Worm (Caenorhabditis elegans) whole organism, late embryonic: ENCODE measurements around the gene lgc-40.
A peak's percentile ranks its signal among the peaks of the same experiment; 100 is the strongest.

Source experiments
- K02D7.2 ChIP-seq: sonication (generic microtip); optimal IDR thresholded peaks from 2 replicates; lab custom pipeline; 2017; ENCODE audit warnings: mild to moderate bottlenecking, missing genetic modification characterization, missing compliant biosample characterization
- K09A11.1 ChIP-seq: sonication (generic microtip); optimal IDR thresholded peaks from 2 replicates; lab custom pipeline; 2017; ENCODE audit warnings: antibody characterized with exemption, mild to moderate bottlenecking, missing genetic modification characterization, missing compliant biosample characterization; ENCODE audit not compliant: insufficient read depth
- T23F11.4 ChIP-seq: fragments of 200-800 bp; sonication (Bioruptor generic); optimal IDR thresholded peaks from 2 replicates; lab custom pipeline; 2018; ENCODE audit warnings: mild to moderate bottlenecking, missing genetic modification characterization, missing compliant biosample characterization
- ceh-14 ChIP-seq: sonication (generic microtip); optimal IDR thresholded peaks from 2 replicates; lab custom pipeline; 2016; ENCODE audit warnings: missing genotype, missing genetic modification characterization, missing compliant biosample characterization
- ceh-18 ChIP-seq: sonication (generic microtip); optimal IDR thresholded peaks from 2 replicates; lab custom pipeline; 2016; ENCODE audit warnings: missing genetic modification characterization, missing compliant biosample characterization
- ceh-19 ChIP-seq: fragments of 200-800 bp; sonication (Bioruptor generic); optimal IDR thresholded peaks from 2 replicates; lab custom pipeline; 2018; ENCODE audit warnings: mild to moderate bottlenecking, missing genetic modification characterization, missing compliant biosample characterization
- ceh-2 ChIP-seq: sonication (generic microtip); optimal IDR thresholded peaks from 2 replicates; lab custom pipeline; 2016; ENCODE audit warnings: missing genotype, missing genetic modification characterization, missing compliant biosample characterization
- ceh-22 ChIP-seq: sonication (generic microtip); optimal IDR thresholded peaks from 2 replicates; lab custom pipeline; 2017; ENCODE audit warnings: missing biosample characterization, missing genetic modification characterization
- ceh-30 ChIP-seq: fragments of 150-350 bp; optimal IDR thresholded peaks from 2 replicates; lab custom pipeline; 2014; ENCODE audit warnings: missing biosample characterization, missing genetic modification characterization
- ceh-45 ChIP-seq: fragments of 200-800 bp; sonication (Bioruptor generic); IDR thresholded peaks from 2 replicates; pipeline ENCODE4 v1.3.6; 2022; ENCODE audit warnings: missing genetic modification reagents, missing genetic modification characterization, missing compliant biosample characterization
- ceh-48 ChIP-seq: sonication (generic microtip); optimal IDR thresholded peaks from 2 replicates; lab custom pipeline; 2016; ENCODE audit warnings: missing genetic modification characterization, inconsistent platforms, missing compliant biosample characterization
- ceh-6 ChIP-seq: fragments of 200-800 bp; sonication (Bioruptor generic); optimal IDR thresholded peaks from 2 replicates; lab custom pipeline; 2018; ENCODE audit warnings: mild to moderate bottlenecking, missing genetic modification characterization, missing compliant biosample characterization
- ceh-9 ChIP-seq: sonication (generic microtip); optimal IDR thresholded peaks from 2 replicates; lab custom pipeline; 2016; ENCODE audit warnings: mild to moderate bottlenecking, missing genetic modification characterization, inconsistent platforms, missing compliant biosample characterization
- che-1 ChIP-seq: sonication (generic microtip); optimal IDR thresholded peaks from 2 replicates; lab custom pipeline; 2016; ENCODE audit warnings: mild to moderate bottlenecking, missing genetic modification characterization, missing compliant biosample characterization
- dmd-4 ChIP-seq: sonication (generic microtip); optimal IDR thresholded peaks from 2 replicates; lab custom pipeline; 2016; ENCODE audit warnings: borderline replicate concordance, missing genetic modification characterization, missing compliant biosample characterization
- elt-2 ChIP-seq: sonication (generic microtip); optimal IDR thresholded peaks from 2 replicates; lab custom pipeline; 2016; ENCODE audit warnings: missing genetic modification reagents, missing genetic modification characterization, missing compliant biosample characterization
- ets-4 ChIP-seq: sonication (generic microtip); optimal IDR thresholded peaks from 2 replicates; lab custom pipeline; 2016; ENCODE audit warnings: missing genetic modification characterization, missing compliant biosample characterization
- eyg-1 ChIP-seq: sonication (generic microtip); optimal IDR thresholded peaks from 2 replicates; lab custom pipeline; 2016; ENCODE audit warnings: missing genotype, missing genetic modification characterization, missing compliant biosample characterization
- fax-1 ChIP-seq: sonication (generic microtip); optimal IDR thresholded peaks from 2 replicates; lab custom pipeline; 2016; ENCODE audit warnings: missing genotype, missing genetic modification characterization, missing compliant biosample characterization
- hlh-15 ChIP-seq: sonication (generic microtip); optimal IDR thresholded peaks from 2 replicates; lab custom pipeline; 2016; ENCODE audit warnings: missing genetic modification characterization, missing compliant biosample characterization
- hlh-6 ChIP-seq: sonication (generic microtip); optimal IDR thresholded peaks from 2 replicates; lab custom pipeline; 2016; ENCODE audit warnings: missing genotype, missing genetic modification characterization, missing compliant biosample characterization
- hlh-8 ChIP-seq: sonication (generic microtip); optimal IDR thresholded peaks from 2 replicates; lab custom pipeline; 2016; ENCODE audit warnings: missing genotype, missing genetic modification characterization, missing compliant biosample characterization
- nfya-1 ChIP-seq: sonication (generic microtip); optimal IDR thresholded peaks from 2 replicates; lab custom pipeline; 2017; ENCODE audit warnings: missing genetic modification characterization, mild to moderate bottlenecking, missing compliant biosample characterization, antibody characterized with exemption, moderate library complexity
- nhr-232 ChIP-seq: sonication (generic microtip); optimal IDR thresholded peaks from 2 replicates; lab custom pipeline; 2016; ENCODE audit warnings: missing genetic modification characterization, missing compliant biosample characterization
- npax-4 ChIP-seq: sonication (generic microtip); optimal IDR thresholded peaks from 2 replicates; lab custom pipeline; 2016; ENCODE audit warnings: missing genetic modification characterization, missing compliant biosample characterization
- odd-2 ChIP-seq: sonication (generic microtip); optimal IDR thresholded peaks from 2 replicates; lab custom pipeline; 2017; ENCODE audit warnings: antibody characterized with exemption, mild to moderate bottlenecking, missing genetic modification characterization, missing compliant biosample characterization
- pag-3 ChIP-seq: sonication (generic microtip); optimal IDR thresholded peaks from 2 replicates; lab custom pipeline; 2016; ENCODE audit warnings: missing compliant biosample characterization, missing genetic modification characterization, borderline replicate concordance
- pat-9 ChIP-seq: fragments of 200-800 bp; sonication (Bioruptor generic); optimal IDR thresholded peaks from 2 replicates; lab custom pipeline; 2018; ENCODE audit warnings: mild to moderate bottlenecking, missing genetic modification characterization, moderate library complexity, missing compliant biosample characterization
- pax-1 ChIP-seq: fragments of 150-350 bp; optimal IDR thresholded peaks from 2 replicates; lab custom pipeline; 2014; ENCODE audit warnings: missing biosample characterization, missing genetic modification characterization
- pha-2 ChIP-seq: sonication (generic microtip); optimal IDR thresholded peaks from 2 replicates; lab custom pipeline; 2017; ENCODE audit warnings: mild to moderate bottlenecking, missing genetic modification characterization, missing compliant biosample characterization
- pros-1 ChIP-seq: fragments of 150-350 bp; optimal IDR thresholded peaks from 2 replicates; lab custom pipeline; 2014; ENCODE audit warnings: missing biosample characterization, missing genetic modification reagents, missing genetic modification characterization
- ref-2 ChIP-seq: sonication (generic microtip); optimal IDR thresholded peaks from 2 replicates; lab custom pipeline; 2016; ENCODE audit warnings: missing genetic modification characterization, missing compliant biosample characterization
- rnt-1 ChIP-seq: sonication (generic microtip); optimal IDR thresholded peaks from 2 replicates; lab custom pipeline; 2016; ENCODE audit warnings: missing genetic modification characterization, missing compliant biosample characterization
- sox-2 ChIP-seq: fragments of 200-800 bp; sonication (Bioruptor generic); IDR thresholded peaks from 2 replicates; pipeline ENCODE4 v1.3.6; 2022; ENCODE audit warnings: missing genetic modification reagents, missing genetic modification characterization, missing compliant biosample characterization
- sox-4 ChIP-seq: sonication (generic microtip); optimal IDR thresholded peaks from 2 replicates; lab custom pipeline; 2017; ENCODE audit warnings: mild to moderate bottlenecking, missing genetic modification characterization, inconsistent platforms, missing compliant biosample characterization
- syd-9 ChIP-seq: sonication (generic microtip); optimal IDR thresholded peaks from 2 replicates; lab custom pipeline; 2016; ENCODE audit warnings: mild to moderate bottlenecking, missing genetic modification characterization, moderate library complexity, missing compliant biosample characterization
- tbx-2 ChIP-seq: sonication (generic microtip); optimal IDR thresholded peaks from 2 replicates; lab custom pipeline; 2016; ENCODE audit warnings: missing genetic modification characterization, missing compliant biosample characterization
- tbx-7 ChIP-seq: sonication (generic microtip); optimal IDR thresholded peaks from 2 replicates; lab custom pipeline; 2016; ENCODE audit warnings: missing genotype, missing genetic modification characterization, missing compliant biosample characterization
- ttx-3 ChIP-seq: sonication (generic microtip); optimal IDR thresholded peaks from 2 replicates; lab custom pipeline; 2016; ENCODE audit warnings: missing genetic modification reagents, missing genetic modification characterization, missing compliant biosample characterization
- zip-5 ChIP-seq: sonication (generic microtip); optimal IDR thresholded peaks from 2 replicates; lab custom pipeline; 2016; ENCODE audit warnings: missing genetic modification characterization, missing compliant biosample characterization

The lgc-40 gene

ce11 chrX:2369073-2369472 lies 9.2 kb downstream of the lgc-40 start:
- TF ChIP-seq rnt-1: no peak
- no peak for TF ChIP-seq ceh-45 (GFP tag; lab: Robert Waterston, UW)
- no peak for TF ChIP-seq pros-1 (tag; lab: Kevin White, UChicago)
- TF ChIP-seq nhr-232 (tag; lab: Kevin White, UChicago): no peak

ce11 chrX:2370655-2371054 lies 10.8 kb downstream of the lgc-40 start:
- TF ChIP-seq ceh-6 (no peak), elt-2 (tag; lab: Kevin White, UChicago) (peak; percentile 73), hlh-6 (tag; lab: Kevin White, UChicago) (no peak), eyg-1 (no peak), ceh-22 (tag; lab: Kevin White, UChicago) (no peak), nfya-1 (tag; lab: Kevin White, UChicago) (no peak)

- peak; percentile 63 for TF ChIP-seq elt-2 (tag; lab: Kevin White, UChicago)
- no peak for TF ChIP-seq syd-9 (tag; lab: Kevin White, UChicago)
- no peak for TF ChIP-seq ceh-14 (tag; lab: Kevin White, UChicago)
- no peak for TF ChIP-seq pag-3 (tag; lab: Kevin White, UChicago)
- no peak for TF ChIP-seq K02D7.2 (tag; lab: Kevin White, UChicago)
- no peak for TF ChIP-seq zip-5 (tag; lab: Kevin White, UChicago)
- no peak for TF ChIP-seq che-1 (tag; lab: Kevin White, UChicago)
- TF ChIP-seq, all 69 proteins: peak for 1
Observed at ce11 chrX:2372134-2372533, 12.2 kb downstream of the lgc-40 start.

DNA sequence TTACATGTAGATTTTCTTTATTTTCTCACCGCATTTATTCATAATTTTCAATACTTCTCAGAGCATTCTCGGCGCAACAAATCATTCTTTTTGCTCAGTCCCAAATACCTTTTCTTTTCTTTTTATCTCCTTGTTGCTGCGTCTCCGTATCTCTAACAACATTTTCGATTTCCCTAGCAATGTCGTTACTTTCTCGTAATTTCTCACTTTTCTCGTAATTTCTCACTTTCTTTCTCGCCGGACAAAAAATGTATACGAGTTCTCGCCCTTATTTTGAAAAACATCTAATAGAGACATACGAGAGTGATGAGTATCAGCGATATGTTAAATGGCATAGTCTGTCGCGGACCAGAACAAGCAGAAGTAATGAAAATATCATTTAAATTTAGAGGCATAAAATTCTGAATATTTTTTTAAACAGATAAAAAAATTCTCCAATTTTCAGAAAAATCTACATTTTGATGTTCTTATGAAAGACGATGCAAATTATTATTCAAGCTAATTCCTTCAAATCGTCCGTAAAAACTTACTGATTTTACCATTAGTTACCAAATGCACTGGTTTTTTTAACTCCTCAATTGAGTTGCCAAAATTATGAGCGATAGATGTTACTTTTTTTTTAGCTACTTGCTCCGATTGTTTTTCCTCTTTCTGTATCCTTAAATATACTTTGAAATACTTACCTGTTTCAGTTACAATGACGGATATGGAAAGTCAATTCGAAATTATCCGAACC lies 15.6 kb downstream of the lgc-40 start, which contains the start of gene F47G3.3:
F47G3.3 (plus strand) TSS at position 686 of the 736 bp plus-strand sequence.
- TF ChIP-seq ceh-22 (tag; lab: Kevin White, UChicago) (no peak), T23F11.4 (no peak), sox-4 (tag; lab: Kevin White, UChicago) (no peak), elt-2 (tag; lab: Kevin White, UChicago) (no peak), sox-2 (GFP tag; lab: Robert Waterston, UW) (no peak), ceh-48 (tag; lab: Kevin White, UChicago) (no peak), odd-2 (tag; lab: Kevin White, UChicago) (no peak), rnt-1 (no peak), ref-2 (tag; lab: Kevin White, UChicago) (no peak), K09A11.1 (no peak), ceh-2 (tag; lab: Kevin White, UChicago) (no peak), npax-4 (tag; lab: Kevin White, UChicago) (no peak), hlh-6 (tag; lab: Kevin White, UChicago) (no peak), pag-3 (tag; lab: Kevin White, UChicago) (no peak), ceh-45 (GFP tag; lab: Robert Waterston, UW) (no peak), fax-1 (tag; lab: Kevin White, UChicago) (no peak), ceh-18 (tag; lab: Kevin White, UChicago) (no peak), pat-9 (tag; lab: Kevin White, UChicago) (no peak), ttx-3 (tag; lab: Kevin White, UChicago) (no peak), ets-4 (tag; lab: Kevin White, UChicago) (no peak)

DNA sequence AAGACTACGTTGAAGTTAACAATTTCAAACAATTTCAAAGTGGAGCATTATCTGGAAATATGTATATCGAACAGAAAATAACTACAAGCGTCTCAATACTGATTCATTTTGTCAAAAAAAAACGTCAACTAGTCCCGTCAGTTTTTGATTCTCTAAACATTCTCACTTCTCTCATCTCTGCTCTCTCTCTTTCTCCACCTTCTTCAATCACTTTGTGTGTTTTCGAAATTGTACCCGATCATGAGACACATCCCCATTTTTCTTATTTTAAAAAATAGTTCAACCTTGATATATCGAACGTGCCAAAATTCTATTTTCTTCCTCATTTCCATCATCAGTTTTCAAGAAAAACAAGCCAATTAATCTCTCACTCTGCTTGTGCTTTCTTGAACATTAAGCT lies 20.9 kb downstream of the lgc-40 start:
- TF ChIP-seq ceh-9 (tag; lab: Kevin White, UChicago) (no peak), pha-2 (no peak), ceh-30 (tag; lab: Kevin White, UChicago) (no peak), ceh-19 (GFP tag; lab: Kevin White, UChicago) (no peak), pax-1 (tag; lab: Kevin White, UChicago) (no peak), hlh-15 (tag; lab: Kevin White, UChicago) (no peak), sox-4 (tag; lab: Kevin White, UChicago) (no peak), tbx-2 (no peak), rnt-1 (no peak), dmd-4 (tag; lab: Kevin White, UChicago) (no peak), fax-1 (tag; lab: Kevin White, UChicago) (no peak), hlh-8 (tag; lab: Kevin White, UChicago) (no peak), tbx-7 (tag; lab: Kevin White, UChicago) (no peak), ttx-3 (tag; lab: Kevin White, UChicago) (no peak)
